Fruit fly (Drosophila melanogaster): ENCODE measurements around the gene CG12093.

Gene CG12093

DNA sequence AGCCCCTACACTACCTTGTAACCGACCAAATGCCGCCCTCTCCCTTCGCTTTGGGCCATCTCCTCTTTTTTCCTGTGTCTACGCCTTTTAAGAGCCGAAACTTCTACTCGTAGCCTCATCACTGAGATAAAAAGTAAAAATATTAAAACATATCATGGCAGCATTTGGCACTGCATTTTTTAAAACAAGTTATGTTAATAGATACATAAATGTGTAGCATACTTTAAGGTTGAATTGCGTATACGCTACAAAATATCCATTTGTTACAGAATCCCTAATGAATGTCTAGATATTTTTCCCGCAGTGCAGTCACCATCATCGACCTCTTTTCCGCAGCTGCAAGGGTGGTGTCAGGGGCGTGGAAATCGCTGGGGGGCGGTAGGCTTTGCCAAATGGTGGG, 49.1 kb upstream of the CG12093 start (continued):
- TF ChIP-seq Atf-2 (GFP tag; optimal IDR thresholded peaks at IDR 0.05), result no peak
- TF ChIP-seq Opbp (GFP tag; IDR thresholded peaks at IDR 0.05; ENCODE audit: partially characterized antibody), result no peak
- TF ChIP-seq chif (GFP tag; optimal IDR thresholded peaks at IDR 0.05), result peak in 1 of 2 experiments; percentile 7
- TF ChIP-seq TFAM (GFP tag; optimal IDR thresholded peaks at IDR 0.05), result no peak
- no peak for TF ChIP-seq Nf-YC (tag; optimal IDR thresholded peaks at IDR 0.05)
- peak; percentile 44 for TF ChIP-seq Blimp-1 (GFP tag; optimal IDR thresholded peaks at IDR 0.05)
- peak; percentile 30 for TF ChIP-seq CG7786 (GFP tag; optimal IDR thresholded peaks at IDR 0.05)
- no peak for TF ChIP-seq Usf (GFP tag; optimal IDR thresholded peaks at IDR 0.05)
- peak; percentile 26 for TF ChIP-seq org-1 (GFP tag; optimal IDR thresholded peaks at IDR 0.05)
- TF ChIP-seq hth (optimal IDR thresholded peaks at IDR 0.05), result no peak
- no peak for TF ChIP-seq CG31365 (tag; optimal IDR thresholded peaks at IDR 0.05)
- TF ChIP-seq Meics (GFP tag; optimal IDR thresholded peaks at IDR 0.05), result peak; percentile 52
- TF ChIP-seq HHEX (GFP tag; optimal IDR thresholded peaks at IDR 0.05), result peak; percentile 26
- TF ChIP-seq twi (tag; optimal IDR thresholded peaks at IDR 0.05), result no peak
- TF ChIP-seq CG1024 (GFP tag; IDR thresholded peaks at IDR 0.05), result peak; percentile 7; the same call in 1 of the 2 replicates
- TF ChIP-seq Optix (GFP tag; IDR thresholded peaks at IDR 0.05), result peak; percentile 41; the same call in 1 of the 3 replicates
- TF ChIP-seq CG7963 (GFP tag; IDR thresholded peaks at IDR 0.05; ENCODE audit: partially characterized antibody), result no peak
- peak; percentile 61 for TF ChIP-seq CG12769 (tag; optimal IDR thresholded peaks at IDR 0.05)
- TF ChIP-seq CG17612 (GFP tag; IDR thresholded peaks at IDR 0.05), result no peak
- TF ChIP-seq CG8290 (GFP tag; optimal IDR thresholded peaks at IDR 0.05), result peak; percentile 36
- TF ChIP-seq CG8290 (tag; optimal IDR thresholded peaks at IDR 0.05), result peak in 1 of 2 experiments; percentile 48
- no peak for TF ChIP-seq h (optimal IDR thresholded peaks at IDR 0.05)
- peak; percentile 55; the same call in 1 of the 2 replicates for TF ChIP-seq ranshi (GFP tag; IDR thresholded peaks at IDR 0.05)
- peak; percentile 62 for TF ChIP-seq vvl (GFP tag; IDR thresholded peaks at IDR 0.05)
- TF ChIP-seq sd (tag; optimal IDR thresholded peaks at IDR 0.05), result no peak
- TF ChIP-seq CG2678 (tag; optimal IDR thresholded peaks at IDR 0.05), result peak; percentile 68
- no peak for TF ChIP-seq slou (GFP tag; optimal IDR thresholded peaks at IDR 0.05)
- peak; percentile 20 for TF ChIP-seq Ssrp (tag; optimal IDR thresholded peaks at IDR 0.05)
- no peak for TF ChIP-seq CG13775 (GFP tag; optimal IDR thresholded peaks at IDR 0.05)
- no peak for TF ChIP-seq crp (GFP tag; optimal IDR thresholded peaks at IDR 0.05)
- no peak for TF ChIP-seq Atf3 (GFP tag; optimal IDR thresholded peaks at IDR 0.05)
- peak; percentile 52 for TF ChIP-seq E2f1 (GFP tag; IDR thresholded peaks at IDR 0.05)
- peak; percentile 44 for TF ChIP-seq ind (GFP tag; optimal IDR thresholded peaks at IDR 0.05)
- no peak for TF ChIP-seq Mad (GFP tag; optimal IDR thresholded peaks at IDR 0.05)
- TF ChIP-seq CG10321 (GFP tag; IDR thresholded peaks at IDR 0.05), result no peak
- no peak for TF ChIP-seq Hmx (GFP tag; optimal IDR thresholded peaks at IDR 0.05)
- TF ChIP-seq Kr (GFP tag; optimal IDR thresholded peaks at IDR 0.05), result no peak
- no peak for TF ChIP-seq cg (GFP tag; optimal IDR thresholded peaks at IDR 0.05)
- TF ChIP-seq H15 (GFP tag; IDR thresholded peaks at IDR 0.05), result no peak
- no peak for TF ChIP-seq dati (GFP tag; IDR thresholded peaks at IDR 0.05)
- no peak for TF ChIP-seq CG13624 (GFP tag; optimal IDR thresholded peaks at IDR 0.05)
- no peak for TF ChIP-seq cas (GFP tag; IDR thresholded peaks at IDR 0.05)
- TF ChIP-seq CrebB (tag; optimal IDR thresholded peaks at IDR 0.05), result no peak
- TF ChIP-seq CG18262 (tag; optimal IDR thresholded peaks at IDR 0.05), result peak; percentile 59
- no peak for TF ChIP-seq HmgZ (tag; optimal IDR thresholded peaks at IDR 0.05)
- peak in 1 of 2 experiments; percentile 50 for TF ChIP-seq Hr51 (GFP tag; optimal IDR thresholded peaks at IDR 0.05)
- TF ChIP-seq CG10147 (GFP tag; optimal IDR thresholded peaks at IDR 0.05), result peak; percentile 45
- 0 out of 3 replicates have a peak, but pooled peaks have one; percentile 44 for TF ChIP-seq Dbx (GFP tag; IDR thresholded peaks at IDR 0.05)
- TF ChIP-seq CG17361 (GFP tag; IDR thresholded peaks at IDR 0.05), result peak; percentile 50; the same call in 2 of the 3 replicates
- TF ChIP-seq CG6254 (GFP tag; optimal IDR thresholded peaks at IDR 0.05), result no peak
- no peak for TF ChIP-seq salm (tag; optimal IDR thresholded peaks at IDR 0.05)
- no peak for TF ChIP-seq Eip74EF (GFP tag; optimal IDR thresholded peaks at IDR 0.05)
